Fruit fly (Drosophila melanogaster) whole organism, embryonic: ENCODE data around the gene CG15483.

Source experiments
- CG10979 ChIP-seq: fragments of 200-800 bp; sonication (Bioruptor generic); optimal IDR thresholded peaks from 2 replicates; lab custom pipeline; 2018; ENCODE audit warnings: missing biosample characterization, mild to moderate bottlenecking, missing genetic modification characterization, moderate library complexity
- CG11560 ChIP-seq: fragments of 200-800 bp; sonication (Bioruptor generic); IDR thresholded peaks from 3 replicates; pipeline ENCODE4 v1.3.6; 2022; ENCODE audit warnings: missing biosample characterization, missing genetic modification characterization
- CG12155 ChIP-seq: fragments of 200-800 bp; sonication (Bioruptor generic); optimal IDR thresholded peaks from 3 replicates; lab custom pipeline; 2016; ENCODE audit warnings: missing biosample characterization, missing genetic modification characterization
- CG12299 ChIP-seq: fragments of 200-800 bp; sonication (Bioruptor generic); optimal IDR thresholded peaks from 2 replicates; lab custom pipeline; 2018; ENCODE audit warnings: missing biosample characterization, mild to moderate bottlenecking, missing genetic modification characterization
- CG12659 ChIP-seq: fragments of 200-800 bp; sonication (Bioruptor generic); optimal IDR thresholded peaks from 3 replicates; lab custom pipeline; 2017; ENCODE audit warnings: mild to moderate bottlenecking, missing biosample characterization, missing genetic modification reagents, missing genetic modification characterization
- CG13296 ChIP-seq: fragments of 200-800 bp; sonication (Bioruptor generic); optimal IDR thresholded peaks from 3 replicates; lab custom pipeline; 2018; ENCODE audit warnings: missing biosample characterization, mild to moderate bottlenecking, missing genetic modification characterization
- CG14667 ChIP-seq: fragments of 200-800 bp; sonication (Bioruptor generic); IDR thresholded peaks from 2 replicates; pipeline ENCODE4 v1.3.6; 2022; ENCODE audit warnings: missing biosample characterization, missing genetic modification characterization
- CG14710 ChIP-seq: fragments of 200-800 bp; sonication (Bioruptor generic); optimal IDR thresholded peaks from 3 replicates; lab custom pipeline; 2019; ENCODE audit warnings: missing biosample characterization, mild to moderate bottlenecking, missing genetic modification characterization, moderate library complexity
- CG15601 ChIP-seq: fragments of 200-800 bp; sonication (Bioruptor generic); optimal IDR thresholded peaks from 3 replicates; lab custom pipeline; 2019; ENCODE audit warnings: missing biosample characterization, mild to moderate bottlenecking, missing genetic modification characterization, moderate library complexity
- CG17612 ChIP-seq: fragments of 200-800 bp; sonication (Bioruptor generic); IDR thresholded peaks from 2 replicates; pipeline ENCODE4 v1.3.6; 2022; ENCODE audit warnings: missing biosample characterization, missing genetic modification characterization
- CG30403 ChIP-seq: fragments of 200-800 bp; sonication (Bioruptor generic); optimal IDR thresholded peaks from 3 replicates; lab custom pipeline; 2016; ENCODE audit warnings: missing biosample characterization, missing genetic modification characterization
- CG3995 ChIP-seq: fragments of 200-800 bp; sonication (Bioruptor generic); optimal IDR thresholded peaks from 3 replicates; lab custom pipeline; 2016; ENCODE audit warnings: missing biosample characterization, missing genetic modification characterization
- CG7928 ChIP-seq: fragments of 200-800 bp; sonication (Bioruptor generic); optimal IDR thresholded peaks from 2 replicates; lab custom pipeline; 2017; ENCODE audit warnings: missing biosample characterization, mild to moderate bottlenecking, missing genetic modification characterization
- CG8290 ChIP-seq, 3 experiments: fragments of 200-800 bp; sonication (Bioruptor generic); optimal IDR thresholded peaks; 2 replicates each; lab custom pipeline; 2016 to 2019; ENCODE audit warnings: missing biosample characterization in 3 of 3, missing genetic modification characterization in 3 of 3, mild to moderate bottlenecking in 2 of 3, moderate library complexity in 1 of 3
- CG8359 ChIP-seq: fragments of 200-800 bp; sonication (Bioruptor generic); optimal IDR thresholded peaks from 2 replicates; lab custom pipeline; 2017; ENCODE audit warnings: missing biosample characterization, mild to moderate bottlenecking, missing genetic modification characterization, borderline replicate concordance
- CG8388 ChIP-seq: fragments of 200-800 bp; sonication (Bioruptor generic); optimal IDR thresholded peaks from 2 replicates; lab custom pipeline; 2019; ENCODE audit warnings: missing biosample characterization, mild to moderate bottlenecking, missing genetic modification characterization, moderate library complexity
- CG9727 ChIP-seq: fragments of 200-800 bp; sonication (Bioruptor generic); optimal IDR thresholded peaks from 3 replicates; lab custom pipeline; 2017; ENCODE audit warnings: missing biosample characterization, mild to moderate bottlenecking, missing genetic modification characterization
- Dbx ChIP-seq: fragments of 200-800 bp; sonication (Bioruptor generic); IDR thresholded peaks from 3 replicates; pipeline ENCODE4 v1.3.6; 2022; ENCODE audit warnings: missing biosample characterization, missing genetic modification characterization
- Ets97D ChIP-seq: fragments of 200-800 bp; sonication (Bioruptor generic); optimal IDR thresholded peaks from 3 replicates; lab custom pipeline; 2016; ENCODE audit warnings: missing biosample characterization, missing genetic modification characterization
- HmgZ ChIP-seq: fragments of 200-800 bp; sonication (Bioruptor generic); optimal IDR thresholded peaks from 2 replicates; lab custom pipeline; 2018; ENCODE audit warnings: missing biosample characterization, mild to moderate bottlenecking, missing genetic modification characterization
- Hmx ChIP-seq: fragments of 200-800 bp; sonication (Bioruptor generic); optimal IDR thresholded peaks from 2 replicates; lab custom pipeline; 2016; ENCODE audit warnings: missing biosample characterization, missing genetic modification characterization
- Lim3 ChIP-seq: fragments of 200-800 bp; sonication (Bioruptor generic); IDR thresholded peaks from 2 replicates; pipeline ENCODE4 v1.3.6; 2022; ENCODE audit warnings: missing biosample characterization, missing genetic modification characterization
- Nf-YA ChIP-seq: fragments of 200-800 bp; sonication (Bioruptor generic); IDR thresholded peaks from 2 replicates; pipeline ENCODE4 v1.3.6; 2022; ENCODE audit warnings: missing biosample characterization, missing genetic modification characterization
- Ptx1 ChIP-seq: fragments of 200-800 bp; sonication (Bioruptor generic); IDR thresholded peaks from 2 replicates; pipeline ENCODE4 v1.3.6; 2022; ENCODE audit warnings: missing biosample characterization, missing genetic modification characterization
- Sry-β ChIP-seq: fragments of 200-800 bp; sonication (Bioruptor generic); optimal IDR thresholded peaks from 2 replicates; lab custom pipeline; 2018; ENCODE audit warnings: missing biosample characterization, mild to moderate bottlenecking, missing genetic modification characterization, moderate library complexity
- TFAM ChIP-seq: fragments of 200-800 bp; sonication (Bioruptor generic); optimal IDR thresholded peaks from 2 replicates; lab custom pipeline; 2017; ENCODE audit warnings: missing biosample characterization, missing genetic modification characterization, inconsistent platforms
- Trl ChIP-seq, 3 experiments: fragments of >200 bp in 2 of 3; fragments of 200-800 bp in 1 of 3; sonication (Bioruptor generic) in 1 of 3; optimal IDR thresholded peaks; 2 replicates in 1 of 3; 3 replicates in 2 of 3; lab custom pipeline; 2016 to 2017; ENCODE audit warnings: missing biosample characterization in 1 of 3, missing genetic modification characterization in 1 of 3
- YL-1 ChIP-seq: fragments of 200-800 bp; sonication (Bioruptor generic); optimal IDR thresholded peaks from 3 replicates; lab custom pipeline; 2017; ENCODE audit warnings: missing biosample characterization, mild to moderate bottlenecking, missing genetic modification characterization
- bigmax ChIP-seq: fragments of 200-800 bp; sonication (Bioruptor generic); optimal IDR thresholded peaks from 2 replicates; lab custom pipeline; 2018; ENCODE audit warnings: missing biosample characterization, mild to moderate bottlenecking, missing genetic modification characterization
- btn ChIP-seq: fragments of 200-800 bp; sonication (Bioruptor generic); optimal IDR thresholded peaks from 2 replicates; lab custom pipeline; 2016; ENCODE audit warnings: missing biosample characterization, missing genetic modification characterization
- cg ChIP-seq: fragments of 200-800 bp; sonication (Bioruptor generic); optimal IDR thresholded peaks from 3 replicates; lab custom pipeline; 2019; ENCODE audit warnings: missing biosample characterization, mild to moderate bottlenecking, missing genetic modification characterization, moderate library complexity
- crp ChIP-seq, 2 experiments: fragments of 200-800 bp; sonication (Bioruptor generic); optimal IDR thresholded peaks; 2 replicates in 1 of 2; 3 replicates in 1 of 2; lab custom pipeline; 2017; ENCODE audit warnings: missing biosample characterization in 2 of 2, missing genetic modification characterization in 2 of 2, mild to moderate bottlenecking in 1 of 2, moderate library complexity in 1 of 2
- dysf ChIP-seq: fragments of 200-800 bp; sonication (Bioruptor generic); IDR thresholded peaks from 3 replicates; pipeline ENCODE4 v1.3.6; 2022; ENCODE audit warnings: missing biosample characterization, missing genetic modification characterization
- esg ChIP-seq: fragments of 200-800 bp; sonication (Bioruptor generic); conservative IDR thresholded peaks from 2 replicates; pipeline ENCODE4 v1.3.6; 2022; ENCODE audit warnings: missing biosample characterization, missing genetic modification characterization
- gem ChIP-seq: fragments of 200-800 bp; sonication (Bioruptor generic); optimal IDR thresholded peaks from 2 replicates; lab custom pipeline; 2019; ENCODE audit warnings: missing biosample characterization, mild to moderate bottlenecking, missing genetic modification characterization, moderate library complexity
- her ChIP-seq: fragments of 200-800 bp; sonication (Bioruptor generic); optimal IDR thresholded peaks from 2 replicates; lab custom pipeline; 2016; ENCODE audit warnings: missing biosample characterization, missing genetic modification characterization
- kay ChIP-seq: fragments of 200-800 bp; sonication (Bioruptor generic); optimal IDR thresholded peaks from 2 replicates; lab custom pipeline; 2016; ENCODE audit warnings: missing biosample characterization, missing genetic modification characterization
- ken ChIP-seq: fragments of 200-800 bp; sonication (Bioruptor generic); IDR thresholded peaks from 3 replicates; pipeline ENCODE4 v1.3.6; 2022; ENCODE audit warnings: missing biosample characterization, missing genetic modification characterization
- klu ChIP-seq: fragments of 200-800 bp; sonication (Bioruptor generic); IDR thresholded peaks from 2 replicates; pipeline ENCODE4 v1.3.6; 2022; ENCODE audit warnings: missing biosample characterization, missing genetic modification characterization
- nau ChIP-seq: fragments of 200-800 bp; sonication (Bioruptor generic); optimal IDR thresholded peaks from 3 replicates; lab custom pipeline; 2017; ENCODE audit warnings: missing biosample characterization, mild to moderate bottlenecking, missing genetic modification characterization, missing genetic modification reagents
- nerfin-2 ChIP-seq: fragments of 200-800 bp; sonication (Bioruptor generic); IDR thresholded peaks from 2 replicates; pipeline ENCODE4 v1.3.6; 2022; ENCODE audit warnings: missing biosample characterization, missing genetic modification characterization; ENCODE audit not compliant: partially characterized antibody
- nom ChIP-seq: fragments of 200-800 bp; sonication (Bioruptor generic); optimal IDR thresholded peaks from 2 replicates; lab custom pipeline; 2017; ENCODE audit warnings: missing biosample characterization, missing genetic modification characterization, mild to moderate bottlenecking, moderate library complexity, missing genetic modification reagents
- org-1 ChIP-seq: fragments of 200-800 bp; sonication (Bioruptor generic); optimal IDR thresholded peaks from 2 replicates; lab custom pipeline; 2017; ENCODE audit warnings: missing biosample characterization, missing genetic modification characterization
- pfk ChIP-seq: fragments of 200-800 bp; sonication (Bioruptor generic); optimal IDR thresholded peaks from 2 replicates; lab custom pipeline; 2018; ENCODE audit warnings: missing biosample characterization, mild to moderate bottlenecking, missing genetic modification characterization, moderate library complexity
- pum ChIP-seq: fragments of 200-800 bp; sonication (Bioruptor generic); optimal IDR thresholded peaks from 2 replicates; lab custom pipeline; 2016; ENCODE audit warnings: missing biosample characterization, missing genetic modification characterization
- pzg ChIP-seq: fragments of 200-800 bp; sonication (Bioruptor generic); optimal IDR thresholded peaks from 3 replicates; lab custom pipeline; 2018; ENCODE audit warnings: missing biosample characterization, mild to moderate bottlenecking, missing genetic modification characterization, moderate library complexity
- seq ChIP-seq: fragments of 200-800 bp; sonication (Bioruptor generic); IDR thresholded peaks from 2 replicates; pipeline ENCODE4 v1.3.6; 2022; ENCODE audit warnings: missing biosample characterization, missing genetic modification characterization
- sisA ChIP-seq: fragments of 200-800 bp; sonication (Bioruptor generic); IDR thresholded peaks from 2 replicates; pipeline ENCODE4 v1.3.6; 2022; ENCODE audit warnings: missing biosample characterization, missing genetic modification characterization
- slp2 ChIP-seq: fragments of 200-800 bp; sonication (Bioruptor generic); optimal IDR thresholded peaks from 2 replicates; lab custom pipeline; 2016; ENCODE audit warnings: missing biosample characterization, missing genetic modification characterization

Gene CG15483

dm6 chr2L:12721794-12722315 is 39.8 kb downstream of the CG15483 start, which contains the start of gene Pih1D1 (continued):
- TF ChIP-seq HmgZ (tag; lab: Kevin White, UChicago): peak; percentile 93
- TF ChIP-seq Lim3 (GFP tag; lab: Robert Waterston, UW): peak; percentile 91
- peak; percentile 94 for TF ChIP-seq sisA (GFP tag; lab: Robert Waterston, UW)
- TF ChIP-seq gem: peak; percentile 98
- TF ChIP-seq CG11560 (tag; lab: Robert Waterston, UW): peak; percentile 89
- TF ChIP-seq slp2: peak; percentile 89
- TF ChIP-seq CG15601 (tag; lab: Kevin White, UChicago): no peak
- TF ChIP-seq nom: peak; percentile 63
- peak; percentile 96 for TF ChIP-seq Dbx (GFP tag; lab: Robert Waterston, UW)
- peak; percentile 89 for TF ChIP-seq CG8290 (GFP tag; optimal IDR thresholded peaks at IDR 0.05; lab: Kevin White, UChicago)
- TF ChIP-seq CG8290 (tag; optimal IDR thresholded peaks at IDR 0.05; lab: Kevin White, UChicago): peak in 1 of 2 experiments; percentile 68
- TF ChIP-seq Hmx: peak; percentile 91
- peak; percentile 98 for TF ChIP-seq CG9727 (GFP tag; lab: Kevin White, UChicago)
- peak; percentile 99 for TF ChIP-seq CG30403 (GFP tag; lab: Kevin White, UChicago)
- TF ChIP-seq TFAM (GFP tag; lab: Kevin White, UChicago): peak; percentile 72
- TF ChIP-seq CG8359 (GFP tag; lab: Kevin White, UChicago): peak; percentile 84
- peak; percentile 98 for TF ChIP-seq dysf
- TF ChIP-seq nau (GFP tag; lab: Kevin White, UChicago): peak; percentile 89
- TF ChIP-seq seq (GFP tag; lab: Robert Waterston, UW): peak; percentile 90
- peak; percentile 77 for TF ChIP-seq CG3995 (GFP tag; lab: Kevin White, UChicago)
- TF ChIP-seq pfk (GFP tag; lab: Kevin White, UChicago): no peak
- peak; percentile 80 for TF ChIP-seq Ets97D (GFP tag; lab: Kevin White, UChicago)
- no peak for TF ChIP-seq Trl (optimal IDR thresholded peaks at IDR 0.05; lab: Kevin White, UChicago)
- TF ChIP-seq Trl (GFP tag; optimal IDR thresholded peaks at IDR 0.05; lab: Kevin White, UChicago): peak; percentile 87
- TF ChIP-seq btn: peak; percentile 75
- TF ChIP-seq Ptx1 (GFP tag; lab: Robert Waterston, UW): peak; percentile 97
- TF ChIP-seq CG13296 (GFP tag; lab: Kevin White, UChicago): no peak
- TF ChIP-seq her (GFP tag; lab: Kevin White, UChicago): peak; percentile 71
- TF ChIP-seq Nf-YA (GFP tag; lab: Robert Waterston, UW): peak; percentile 80
- peak; percentile 96 for TF ChIP-seq CG12659
- TF ChIP-seq kay (GFP tag; lab: Kevin White, UChicago): peak; percentile 89
- TF ChIP-seq pzg (GFP tag; lab: Kevin White, UChicago): peak; percentile 53
- TF ChIP-seq CG12155 (GFP tag; lab: Kevin White, UChicago): peak; percentile 93
- TF ChIP-seq org-1: peak; percentile 87
- 0 out of 2 replicates have a peak, but pooled peaks have one; percentile 11 for TF ChIP-seq nerfin-2 (GFP tag; lab: Robert Waterston, UW)
- peak; percentile 92 for TF ChIP-seq CG10979
- TF ChIP-seq esg: peak; percentile 97
- peak; percentile 92 for TF ChIP-seq CG14667 (GFP tag; lab: Robert Waterston, UW)
- peak; percentile 79 for TF ChIP-seq CG12299 (tag; lab: Kevin White, UChicago)
- peak; percentile 89 for TF ChIP-seq ken
- peak; percentile 36 for TF ChIP-seq Sry-β (GFP tag; lab: Kevin White, UChicago)
- TF ChIP-seq CG17612 (GFP tag; lab: Robert Waterston, UW): peak; percentile 85
- TF ChIP-seq pum: peak; percentile 90
- peak; percentile 6 for TF ChIP-seq cg (GFP tag; lab: Kevin White, UChicago)
- peak; percentile 91 for TF ChIP-seq CG8388 (GFP tag; lab: Kevin White, UChicago)
- TF ChIP-seq YL-1 (GFP tag; lab: Kevin White, UChicago): peak; percentile 81
- peak; percentile 36 to 84 for TF ChIP-seq crp (GFP tag; optimal IDR thresholded peaks at IDR 0.05; lab: Kevin White, UChicago)
- peak; percentile 97 for TF ChIP-seq CG14710 (tag; lab: Kevin White, UChicago)
- TF ChIP-seq klu: peak; percentile 97
- no peak for TF ChIP-seq bigmax (GFP tag; lab: Kevin White, UChicago)
- peak; percentile 72 for TF ChIP-seq CG7928 (GFP tag; lab: Kevin White, UChicago)
